Worm (Caenorhabditis elegans) whole organism, mixed stage, embryonic: ENCODE data around the gene ceh-79.
A peak's percentile ranks its signal among the peaks of the same experiment; 100 is the strongest.

Source experiments
- M03D4.4 ChIP-seq: sonication (generic microtip); optimal IDR thresholded peaks from 2 replicates; lab custom pipeline; 2017; ENCODE audit warnings: mild to moderate bottlenecking, missing genetic modification characterization, missing compliant biosample characterization
- bed-3 ChIP-seq: fragments of 200-800 bp; sonication (Bioruptor generic); optimal IDR thresholded peaks from 3 replicates; lab custom pipeline; 2018; ENCODE audit warnings: mild to moderate bottlenecking, missing genetic modification characterization, moderate library complexity, missing compliant biosample characterization
- blmp-1 ChIP-seq: fragments of 150-350 bp; optimal IDR thresholded peaks from 2 replicates; lab custom pipeline; 2014; ENCODE audit warnings: missing biosample characterization, missing genetic modification characterization
- ceh-83 ChIP-seq: fragments of 200-800 bp; sonication (Bioruptor generic); optimal IDR thresholded peaks from 2 replicates; lab custom pipeline; 2018; ENCODE audit warnings: mild to moderate bottlenecking, missing genetic modification characterization, missing compliant biosample characterization
- cnd-1 ChIP-seq: fragments of 200-800 bp; sonication (Bioruptor generic); optimal IDR thresholded peaks from 2 replicates; lab custom pipeline; 2018; ENCODE audit warnings: mild to moderate bottlenecking, missing genetic modification characterization, missing compliant biosample characterization
- elt-1 ChIP-seq: sonication (generic microtip); optimal IDR thresholded peaks from 2 replicates; lab custom pipeline; 2017; ENCODE audit warnings: missing genetic modification characterization, mild to moderate bottlenecking, missing compliant biosample characterization, antibody characterized with exemption, moderate library complexity, borderline replicate concordance; ENCODE audit not compliant: insufficient read depth
- flh-1 ChIP-seq: fragments of 200-800 bp; sonication (Bioruptor generic); optimal IDR thresholded peaks from 2 replicates; lab custom pipeline; 2018; ENCODE audit warnings: mild to moderate bottlenecking, missing genetic modification characterization, moderate library complexity, missing compliant biosample characterization
- ham-2 ChIP-seq: fragments of 200-800 bp; sonication (Bioruptor generic); optimal IDR thresholded peaks from 2 replicates; lab custom pipeline; 2018; ENCODE audit warnings: mild to moderate bottlenecking, missing genetic modification characterization, missing compliant biosample characterization
- hlh-1 ChIP-seq: fragments of 150-350 bp; optimal IDR thresholded peaks from 2 replicates; lab custom pipeline; 2014; ENCODE audit warnings: missing biosample characterization, missing genetic modification reagents, missing genetic modification characterization
- lin-13 ChIP-seq: fragments of 150-350 bp; optimal IDR thresholded peaks from 2 replicates; lab custom pipeline; 2014; ENCODE audit warnings: missing biosample characterization, missing genetic modification characterization
- lin-32 ChIP-seq: fragments of 200-800 bp; sonication (Bioruptor generic); optimal IDR thresholded peaks from 2 replicates; lab custom pipeline; 2018; ENCODE audit warnings: mild to moderate bottlenecking, missing genetic modification characterization, missing compliant biosample characterization
- lsy-2 ChIP-seq: fragments of 150-350 bp; optimal IDR thresholded peaks from 2 replicates; lab custom pipeline; 2014; ENCODE audit warnings: missing biosample characterization, missing genetic modification characterization
- mep-1 ChIP-seq: fragments of 150-350 bp; optimal IDR thresholded peaks from 2 replicates; lab custom pipeline; 2017; ENCODE audit warnings: missing biosample characterization, missing genetic modification reagents, missing genetic modification characterization, inconsistent platforms
- mls-2 ChIP-seq: sonication (generic microtip); optimal IDR thresholded peaks from 2 replicates; lab custom pipeline; 2016; ENCODE audit warnings: mild to moderate bottlenecking, missing genetic modification characterization, moderate library complexity, missing compliant biosample characterization
- nhr-2 ChIP-seq: fragments of 150-350 bp; optimal IDR thresholded peaks from 2 replicates; lab custom pipeline; 2014; ENCODE audit warnings: missing biosample characterization, missing genetic modification characterization
- nhr-237 ChIP-seq: fragments of 150-350 bp; optimal IDR thresholded peaks from 2 replicates; lab custom pipeline; 2014; ENCODE audit warnings: missing biosample characterization, missing genetic modification characterization
- nhr-28 ChIP-seq: fragments of 150-350 bp; optimal IDR thresholded peaks from 2 replicates; lab custom pipeline; 2014; ENCODE audit warnings: missing biosample characterization, missing genetic modification characterization
- nhr-76 ChIP-seq: sonication (generic microtip); optimal IDR thresholded peaks from 2 replicates; lab custom pipeline; 2017; ENCODE audit warnings: missing biosample characterization, missing genetic modification characterization
- pha-4 ChIP-seq: fragments of 150-350 bp; optimal IDR thresholded peaks from 2 replicates; lab custom pipeline; 2018; ENCODE audit warnings: missing biosample characterization, missing genetic modification reagents, missing genetic modification characterization
- sem-2 ChIP-seq: fragments of 200-800 bp; sonication (Bioruptor generic); optimal IDR thresholded peaks from 2 replicates; lab custom pipeline; 2018; ENCODE audit warnings: mild to moderate bottlenecking, missing genetic modification characterization, missing compliant biosample characterization
- sptf-1 ChIP-seq: sonication (generic microtip); optimal IDR thresholded peaks from 2 replicates; lab custom pipeline; 2017; ENCODE audit warnings: mild to moderate bottlenecking, missing genetic modification characterization, moderate library complexity, missing compliant biosample characterization
- unc-120 ChIP-seq: sonication (generic microtip); optimal IDR thresholded peaks from 2 replicates; lab custom pipeline; 2017; ENCODE audit warnings: missing genetic modification characterization, missing compliant biosample characterization; ENCODE audit not compliant: poor library complexity, severe bottlenecking
- unc-62 ChIP-seq: fragments of 150-350 bp; optimal IDR thresholded peaks from 2 replicates; lab custom pipeline; 2014; ENCODE audit warnings: missing biosample characterization, missing genetic modification reagents, missing genetic modification characterization
- zip-8 ChIP-seq: fragments of 150-350 bp; optimal IDR thresholded peaks from 2 replicates; lab custom pipeline; 2014; ENCODE audit warnings: missing biosample characterization, missing genetic modification characterization
- ztf-11 ChIP-seq: fragments of 150-350 bp; optimal IDR thresholded peaks from 2 replicates; lab custom pipeline; 2014; ENCODE audit warnings: missing biosample characterization, missing genetic modification characterization

ceh-79 gene

DNA sequence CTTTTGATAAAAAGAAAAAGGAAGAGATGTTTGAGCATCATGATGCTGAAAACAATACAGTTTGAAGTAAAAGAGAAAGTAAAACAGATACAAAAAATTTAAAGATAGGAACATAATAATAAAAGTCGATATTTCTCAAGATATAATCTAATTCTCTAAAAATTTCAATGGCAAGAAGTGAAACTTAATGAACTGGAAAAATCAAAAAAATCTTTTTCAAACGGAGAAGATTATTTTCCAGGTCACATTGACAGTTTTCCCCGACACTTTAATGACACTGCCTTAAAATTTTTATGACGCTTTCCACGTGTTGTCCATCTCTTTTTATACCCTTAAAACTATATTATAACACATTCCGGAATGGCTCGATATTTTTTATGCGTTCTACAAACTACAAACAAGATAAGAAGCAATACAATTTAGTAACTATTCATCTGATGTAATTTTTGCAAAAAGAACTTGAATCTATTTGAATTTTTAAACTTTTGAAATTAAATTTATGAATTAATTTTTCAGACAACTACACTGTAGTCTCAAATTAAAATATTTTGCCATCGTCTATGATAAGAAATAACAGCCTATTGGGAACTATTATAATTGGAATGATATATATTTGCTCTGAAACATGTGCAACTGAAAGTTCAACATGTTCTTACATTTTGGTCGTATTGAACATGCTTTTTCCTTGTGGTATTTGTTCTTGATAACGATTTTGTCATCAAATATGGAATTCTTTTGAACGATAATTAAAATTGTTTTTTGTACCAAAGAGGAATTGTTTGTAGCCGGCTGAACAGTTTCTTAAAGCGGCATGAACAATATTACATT, 23.5 kb downstream of the ceh-79 start, which contains the start of gene C50B6.7:
C50B6.7 (minus strand) TSS at position 51 of the 828 bp plus-strand sequence.
- TF ChIP-seq nhr-76 (tag; lab: Kevin White, UChicago) (no peak), pha-4 (no peak), lsy-2 (tag; lab: Kevin White, UChicago) (no peak), sem-2 (GFP tag; lab: Kevin White, UChicago) (no peak), ceh-83 (no peak), nhr-2 (tag; lab: Kevin White, UChicago) (no peak), M03D4.4 (tag; lab: Kevin White, UChicago) (no peak), mls-2 (no peak), ztf-11 (tag; lab: Kevin White, UChicago) (no peak), hlh-1 (tag; lab: Kevin White, UChicago) (no peak), lin-13 (tag; lab: Kevin White, UChicago) (no peak), ham-2 (GFP tag; lab: Kevin White, UChicago) (no peak), lin-32 (no peak)

- TF ChIP-seq mep-1 = no peak
Observed at ce11 chrV:13327463-13327862, 25.8 kb downstream of the ceh-79 start, which contains the start of gene str-37. str-37 (plus strand) TSS chrV:13327763.

- TF ChIP-seq lin-32 = no peak
- no peak for TF ChIP-seq ham-2 (GFP tag; lab: Kevin White, UChicago)
- no peak for TF ChIP-seq nhr-2 (tag; lab: Kevin White, UChicago)
- no peak for TF ChIP-seq lin-13 (tag; lab: Kevin White, UChicago)
- TF ChIP-seq cnd-1 (tag; lab: Kevin White, UChicago) = no peak
- TF ChIP-seq flh-1 (GFP tag; lab: Kevin White, UChicago) = no peak
- no peak for TF ChIP-seq zip-8 (tag; lab: Kevin White, UChicago)
- no peak for TF ChIP-seq ztf-11 (tag; lab: Kevin White, UChicago)
- no peak for TF ChIP-seq elt-1 (tag; lab: Kevin White, UChicago)
- TF ChIP-seq hlh-1 (tag; lab: Kevin White, UChicago) = no peak
- no peak for TF ChIP-seq unc-120 (tag; lab: Kevin White, UChicago)
- TF ChIP-seq unc-62 (GFP tag; lab: Kevin White, UChicago) = no peak
- TF ChIP-seq nhr-237 (tag; lab: Kevin White, UChicago) = no peak
Observed at ce11 chrV:13330919-13331318, 29.3 kb downstream of the ceh-79 start, which contains the start of gene nhr-129. nhr-129 (minus strand) TSS chrV:13331019.

DNA sequence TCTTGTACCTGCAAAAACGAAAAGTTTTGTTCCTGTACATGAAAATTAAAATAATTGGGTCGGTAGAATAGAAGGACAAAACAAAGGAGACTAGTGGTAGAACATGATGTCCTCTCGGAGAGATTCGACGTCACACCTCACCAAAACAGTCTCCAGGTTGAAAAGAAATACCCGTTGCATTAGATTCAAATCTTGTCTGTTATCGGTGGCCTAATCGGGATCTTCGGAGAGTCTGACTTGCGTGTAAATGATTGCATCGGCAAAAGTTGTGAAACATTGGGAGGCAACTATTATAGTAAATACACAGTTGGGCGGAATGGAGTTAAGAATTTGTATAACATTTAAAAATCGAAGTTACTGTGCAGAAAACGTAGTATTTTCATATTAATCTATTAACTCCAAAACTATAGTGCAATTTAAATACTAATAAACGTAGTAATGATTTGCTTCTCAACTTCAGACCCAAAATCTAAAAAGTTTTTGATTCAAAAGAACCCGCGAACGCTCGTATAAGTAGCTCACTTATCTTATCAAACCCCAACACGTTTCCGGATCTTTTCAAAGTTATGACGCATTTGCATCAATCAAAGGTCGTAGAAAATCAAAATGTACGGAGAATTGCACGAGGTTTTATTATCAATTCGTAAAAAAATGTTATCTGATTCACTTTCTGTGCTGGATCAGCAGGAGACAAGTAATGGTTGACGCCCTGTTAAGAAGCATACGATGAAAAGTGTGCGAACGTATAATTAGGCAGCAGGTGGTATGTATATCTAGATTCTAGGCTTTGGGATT, 31.9 kb downstream of the ceh-79 start, which contains the start of gene nhr-168:
nhr-168 (minus strand) TSS at position 486 of the 795 bp plus-strand sequence.
- TF ChIP-seq elt-1 (tag; lab: Kevin White, UChicago) (peak; percentile 94), sptf-1 (tag; lab: Kevin White, UChicago) (no peak), zip-8 (tag; lab: Kevin White, UChicago) (no peak), nhr-28 (no peak), hlh-1 (tag; lab: Kevin White, UChicago) (no peak)

DNA sequence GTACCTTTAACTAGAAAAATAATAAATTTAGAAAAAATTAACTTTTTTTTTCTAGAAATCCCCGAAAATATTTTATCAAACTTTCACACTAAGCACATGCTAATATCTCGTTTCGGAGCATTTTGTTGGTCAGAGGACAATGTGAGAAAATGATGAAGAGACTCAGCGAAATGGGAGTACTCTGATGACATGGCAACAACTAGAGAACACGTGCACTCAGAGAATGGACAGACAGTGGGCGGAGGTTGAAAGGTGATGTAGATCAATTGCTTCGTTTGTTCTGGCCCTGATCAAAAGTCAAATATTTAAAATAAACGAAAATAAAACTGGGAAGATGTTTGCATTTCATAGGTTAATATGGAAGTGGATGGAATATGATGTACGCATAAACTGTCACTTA, 32.8 kb downstream of the ceh-79 start:
- TF ChIP-seq bed-3 (GFP tag; lab: Kevin White, UChicago) (no peak), nhr-28 (no peak), lin-13 (tag; lab: Kevin White, UChicago) (no peak)

ce11 chrV:13335883-13336419, 34.3 kb downstream of the ceh-79 start, which contains the start of gene C50B6.9:
C50B6.9 (plus strand) TSS chrV:13336369.
- peak; percentile 9 for TF ChIP-seq elt-1 (tag; lab: Kevin White, UChicago)
- no peak for TF ChIP-seq sem-2 (GFP tag; lab: Kevin White, UChicago)
- no peak for TF ChIP-seq blmp-1
